Worm (Caenorhabditis elegans): ENCODE results near the gene Y71G10AR.4.
A peak's percentile ranks its signal among the peaks of the same experiment; 100 is the strongest.

The Y71G10AR.4 gene

DNA sequence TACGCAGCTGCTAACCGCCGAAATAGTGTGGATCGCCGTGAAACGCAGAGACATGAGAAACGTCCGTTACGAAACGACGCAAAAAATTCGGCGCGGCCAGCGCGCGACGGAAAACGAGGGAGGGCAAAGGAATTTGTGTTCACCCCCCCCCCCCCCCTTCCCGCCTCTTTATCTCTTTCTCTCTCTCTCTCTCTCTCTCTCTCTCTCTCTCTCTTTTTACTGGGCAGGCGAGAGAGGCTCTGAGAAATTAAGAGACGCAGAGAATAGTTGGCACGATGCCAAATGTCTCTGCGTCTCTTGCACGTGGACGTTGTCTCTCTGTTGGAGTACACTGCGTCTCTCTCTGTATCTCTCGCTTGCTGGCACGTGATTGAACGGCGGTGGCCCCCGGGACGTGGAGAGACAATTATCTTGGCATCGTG lies 20.5 kb downstream of the Y71G10AR.4 start (continued):
- peak; percentile 79 for TF ChIP-seq fkh-10 (GFP tag; optimal IDR thresholded peaks at IDR 0.05)
- TF ChIP-seq jun-1 (tag; optimal IDR thresholded peaks at IDR 0.05): peak; percentile 95
- TF ChIP-seq snpc-4 (tag; optimal IDR thresholded peaks at IDR 0.05): peak; percentile 6
- peak; percentile 87 for TF ChIP-seq R02D3.7 (tag; optimal IDR thresholded peaks at IDR 0.05)
- no peak for TF ChIP-seq aly-2 (tag; optimal IDR thresholded peaks at IDR 0.05)
- no peak for TF ChIP-seq ceh-16 (tag; optimal IDR thresholded peaks at IDR 0.05)
- TF ChIP-seq nhr-67 (tag; optimal IDR thresholded peaks at IDR 0.05): no peak
- TF ChIP-seq zag-1 (tag; optimal IDR thresholded peaks at IDR 0.05): peak; percentile 74
- peak; percentile 86 for TF ChIP-seq elt-2 (tag; optimal IDR thresholded peaks at IDR 0.05)
- peak; percentile 37 for TF ChIP-seq skn-1 (tag; optimal IDR thresholded peaks at IDR 0.05)
- peak; percentile 81 for TF ChIP-seq hmg-11 (tag; optimal IDR thresholded peaks at IDR 0.05)
- TF ChIP-seq ama-1 (optimal IDR thresholded peaks at IDR 0.05): peak; percentile 71
- peak; percentile 63 for TF ChIP-seq elt-1 (tag; optimal IDR thresholded peaks at IDR 0.05)
- TF ChIP-seq tbx-2 (tag; optimal IDR thresholded peaks at IDR 0.05): peak; percentile 96
- no peak for TF ChIP-seq nhr-28 (tag; optimal IDR thresholded peaks at IDR 0.05)
- TF ChIP-seq nhr-11 (tag; optimal IDR thresholded peaks at IDR 0.05): peak; percentile 87
- peak in 1 of 2 experiments; percentile 72 for TF ChIP-seq eor-1 (tag; optimal IDR thresholded peaks at IDR 0.05)
- TF ChIP-seq nfya-1 (tag; optimal IDR thresholded peaks at IDR 0.05; ENCODE audit: insufficient read depth): peak; percentile 96
- no peak for TF ChIP-seq nhr-237 (tag; optimal IDR thresholded peaks at IDR 0.05)
- no peak for TF ChIP-seq unc-39 (tag; optimal IDR thresholded peaks at IDR 0.05)
- no peak for TF ChIP-seq fos-1 (tag; optimal IDR thresholded peaks at IDR 0.05)
- TF ChIP-seq unc-62 (GFP tag; optimal IDR thresholded peaks at IDR 0.05): peak; percentile 71

DNA sequence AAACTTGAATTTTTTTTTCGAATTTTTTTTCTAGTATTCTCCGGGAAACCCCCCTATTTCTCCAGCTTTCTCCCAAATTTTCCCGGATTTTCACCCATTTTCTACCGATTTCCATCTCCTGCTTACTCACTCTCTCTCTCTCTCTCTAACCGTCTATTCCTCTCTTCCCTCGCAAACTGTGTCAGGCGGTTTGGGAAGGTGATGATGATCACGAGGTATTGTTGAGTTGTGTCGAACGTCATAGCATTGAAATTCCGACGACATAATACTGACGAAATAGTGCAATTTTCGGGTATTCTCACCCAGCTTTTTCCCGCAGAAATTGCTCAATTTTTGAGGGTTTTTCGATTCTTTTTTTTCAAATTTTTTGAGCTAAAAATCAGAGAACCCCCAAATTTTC lies 21.3 kb downstream of the Y71G10AR.4 start:
- TF ChIP-seq eor-1 (tag; optimal IDR thresholded peaks at IDR 0.05): no peak
- peak; percentile 32 for TF ChIP-seq jun-1 (tag; optimal IDR thresholded peaks at IDR 0.05)
- no peak for TF ChIP-seq fkh-2 (tag; optimal IDR thresholded peaks at IDR 0.05)
- peak; percentile 82 for TF ChIP-seq pha-4 (tag; optimal IDR thresholded peaks at IDR 0.05)
- TF ChIP-seq nhr-76 (tag; optimal IDR thresholded peaks at IDR 0.05): no peak
- no peak for TF ChIP-seq ceh-82 (tag; optimal IDR thresholded peaks at IDR 0.05)
- no peak for TF ChIP-seq aly-2 (tag; optimal IDR thresholded peaks at IDR 0.05)
- TF ChIP-seq R02D3.7 (tag; optimal IDR thresholded peaks at IDR 0.05): no peak
- no peak for TF ChIP-seq snpc-4 (tag; optimal IDR thresholded peaks at IDR 0.05)
- TF ChIP-seq lin-15B (tag; optimal IDR thresholded peaks at IDR 0.05): no peak
- no peak for TF ChIP-seq unc-39 (tag; optimal IDR thresholded peaks at IDR 0.05)
- no peak for TF ChIP-seq hmg-11 (tag; optimal IDR thresholded peaks at IDR 0.05)
- peak; percentile 5 for TF ChIP-seq nfya-1 (tag; optimal IDR thresholded peaks at IDR 0.05; ENCODE audit: insufficient read depth)
- no peak for TF ChIP-seq tbx-2 (tag; optimal IDR thresholded peaks at IDR 0.05)
- TF ChIP-seq nhr-23 (tag; optimal IDR thresholded peaks at IDR 0.05): peak; percentile 50
- no peak for TF ChIP-seq ceh-9 (tag; optimal IDR thresholded peaks at IDR 0.05)
- peak; percentile 37 for TF ChIP-seq elt-2 (tag; optimal IDR thresholded peaks at IDR 0.05)
- TF ChIP-seq nhr-28 (tag; optimal IDR thresholded peaks at IDR 0.05): no peak
- TF ChIP-seq ceh-16 (tag; optimal IDR thresholded peaks at IDR 0.05): no peak
- TF ChIP-seq egl-27 (tag; optimal IDR thresholded peaks at IDR 0.05): no peak
- no peak for TF ChIP-seq zag-1 (tag; optimal IDR thresholded peaks at IDR 0.05)
- TF ChIP-seq egl-5 (tag; optimal IDR thresholded peaks at IDR 0.05): peak; percentile 49
- TF ChIP-seq unc-62 (GFP tag; optimal IDR thresholded peaks at IDR 0.05): no peak
- no peak for TF ChIP-seq daf-12 (tag; optimal IDR thresholded peaks at IDR 0.05)
- peak; percentile 21 for TF ChIP-seq nhr-25 (tag; optimal IDR thresholded peaks at IDR 0.05)
- peak; percentile 31 for TF ChIP-seq pqm-1 (tag; optimal IDR thresholded peaks at IDR 0.05)
- no peak for TF ChIP-seq ama-1 (optimal IDR thresholded peaks at IDR 0.05)
- TF ChIP-seq skn-1 (tag; optimal IDR thresholded peaks at IDR 0.05): peak; percentile 61

DNA sequence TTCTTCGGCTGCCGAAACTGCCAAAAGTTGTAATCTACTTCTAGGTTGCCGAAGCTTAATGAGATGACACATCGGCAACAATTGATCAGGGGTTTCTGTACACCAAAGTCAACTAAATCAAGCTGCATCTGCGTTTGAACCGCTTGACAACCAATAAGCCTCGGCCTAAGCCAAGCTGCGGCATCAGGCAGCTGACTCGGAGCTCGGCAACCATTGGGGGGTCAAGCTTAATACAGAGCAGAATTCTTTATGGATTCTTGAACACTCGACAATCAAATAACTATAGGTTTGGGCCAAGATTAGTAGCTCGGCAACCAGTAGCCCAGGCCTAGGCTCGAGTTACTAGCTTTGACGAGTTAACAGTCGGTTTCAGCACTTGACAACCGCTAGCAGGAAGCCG lies 22.1 kb downstream of the Y71G10AR.4 start:
- TF ChIP-seq nhr-77 (tag; optimal IDR thresholded peaks at IDR 0.05) (no peak), jun-1 (tag; optimal IDR thresholded peaks at IDR 0.05) (no peak)

DNA sequence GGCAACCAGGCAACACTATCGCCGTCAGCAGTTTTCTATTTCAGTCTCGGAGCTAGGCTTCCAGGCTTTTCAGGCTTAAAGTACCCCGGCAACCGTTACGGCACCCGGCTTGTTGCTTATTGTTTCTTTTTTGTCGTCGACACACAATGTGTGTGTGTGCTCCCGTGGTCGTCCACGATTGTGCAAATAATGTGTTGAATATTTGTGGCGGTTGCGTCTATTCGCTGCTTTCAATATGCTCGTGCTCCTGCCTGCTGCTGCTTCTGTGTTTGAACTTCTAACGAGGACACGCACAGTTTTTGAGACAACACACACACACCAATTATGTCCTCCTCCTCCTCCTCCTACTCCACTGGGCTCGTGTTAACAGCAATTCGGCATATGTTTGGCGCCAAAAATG lies 22.5 kb downstream of the Y71G10AR.4 start:
- TF ChIP-seq snpc-4 (tag; optimal IDR thresholded peaks at IDR 0.05): no peak
- no peak for TF ChIP-seq mdl-1 (tag; optimal IDR thresholded peaks at IDR 0.05)
- no peak for TF ChIP-seq nhr-28 (tag; optimal IDR thresholded peaks at IDR 0.05)
- TF ChIP-seq mml-1 (tag; optimal IDR thresholded peaks at IDR 0.05): no peak
- no peak for TF ChIP-seq nhr-67 (tag; optimal IDR thresholded peaks at IDR 0.05)
- TF ChIP-seq eor-1 (tag; optimal IDR thresholded peaks at IDR 0.05): no peak
- peak; percentile 67 for TF ChIP-seq pha-4 (tag; optimal IDR thresholded peaks at IDR 0.05)
- TF ChIP-seq egl-5 (tag; optimal IDR thresholded peaks at IDR 0.05): no peak
- no peak for TF ChIP-seq lsy-12 (tag; optimal IDR thresholded peaks at IDR 0.05)
